Worm (Caenorhabditis elegans) whole organism, late embryonic: ENCODE data around the gene F31D5.1.

ENCODE experiments used
- F13H6.1 ChIP-seq: sonication (generic microtip); optimal IDR thresholded peaks from 2 replicates; lab custom pipeline; 2016; ENCODE audit warnings: missing genetic modification characterization, missing compliant biosample characterization
- K02D7.2 ChIP-seq: sonication (generic microtip); optimal IDR thresholded peaks from 2 replicates; lab custom pipeline; 2017; ENCODE audit warnings: mild to moderate bottlenecking, missing genetic modification characterization, missing compliant biosample characterization
- T23F11.4 ChIP-seq: fragments of 200-800 bp; sonication (Bioruptor generic); optimal IDR thresholded peaks from 2 replicates; lab custom pipeline; 2018; ENCODE audit warnings: mild to moderate bottlenecking, missing genetic modification characterization, missing compliant biosample characterization
- Y22D7AL.16 ChIP-seq: sonication (generic microtip); optimal IDR thresholded peaks from 2 replicates; lab custom pipeline; 2016; ENCODE audit warnings: missing genetic modification characterization, missing compliant biosample characterization
- ama-1 ChIP-seq: fragments of 150-350 bp; optimal IDR thresholded peaks from 2 replicates; lab custom pipeline; 2014
- ceh-14 ChIP-seq: sonication (generic microtip); optimal IDR thresholded peaks from 2 replicates; lab custom pipeline; 2016; ENCODE audit warnings: missing genotype, missing genetic modification characterization, missing compliant biosample characterization
- ceh-18 ChIP-seq: sonication (generic microtip); optimal IDR thresholded peaks from 2 replicates; lab custom pipeline; 2016; ENCODE audit warnings: missing genetic modification characterization, missing compliant biosample characterization
- ceh-2 ChIP-seq: sonication (generic microtip); optimal IDR thresholded peaks from 2 replicates; lab custom pipeline; 2016; ENCODE audit warnings: missing genotype, missing genetic modification characterization, missing compliant biosample characterization
- ceh-22 ChIP-seq: sonication (generic microtip); optimal IDR thresholded peaks from 2 replicates; lab custom pipeline; 2017; ENCODE audit warnings: missing biosample characterization, missing genetic modification characterization
- ceh-24 ChIP-seq: sonication (generic microtip); optimal IDR thresholded peaks from 2 replicates; lab custom pipeline; 2016; ENCODE audit warnings: mild to moderate bottlenecking, missing genetic modification characterization, missing compliant biosample characterization
- ceh-45 ChIP-seq: fragments of 200-800 bp; sonication (Bioruptor generic); IDR thresholded peaks from 2 replicates; pipeline ENCODE4 v1.3.6; 2022; ENCODE audit warnings: missing genetic modification reagents, missing genetic modification characterization, missing compliant biosample characterization
- ceh-48 ChIP-seq: sonication (generic microtip); optimal IDR thresholded peaks from 2 replicates; lab custom pipeline; 2016; ENCODE audit warnings: missing genetic modification characterization, inconsistent platforms, missing compliant biosample characterization
- ceh-6 ChIP-seq: fragments of 200-800 bp; sonication (Bioruptor generic); optimal IDR thresholded peaks from 2 replicates; lab custom pipeline; 2018; ENCODE audit warnings: mild to moderate bottlenecking, missing genetic modification characterization, missing compliant biosample characterization
- dmd-4 ChIP-seq: sonication (generic microtip); optimal IDR thresholded peaks from 2 replicates; lab custom pipeline; 2016; ENCODE audit warnings: borderline replicate concordance, missing genetic modification characterization, missing compliant biosample characterization
- dve-1 ChIP-seq: sonication (generic microtip); optimal IDR thresholded peaks from 2 replicates; lab custom pipeline; 2017; ENCODE audit warnings: antibody characterized with exemption, mild to moderate bottlenecking, missing genetic modification characterization, missing compliant biosample characterization
- elt-2 ChIP-seq: sonication (generic microtip); optimal IDR thresholded peaks from 2 replicates; lab custom pipeline; 2016; ENCODE audit warnings: missing genetic modification reagents, missing genetic modification characterization, missing compliant biosample characterization
- elt-4 ChIP-seq: sonication (generic microtip); optimal IDR thresholded peaks from 2 replicates; lab custom pipeline; 2016; ENCODE audit warnings: missing genetic modification characterization, missing compliant biosample characterization
- ets-4 ChIP-seq: sonication (generic microtip); optimal IDR thresholded peaks from 2 replicates; lab custom pipeline; 2016; ENCODE audit warnings: missing genetic modification characterization, missing compliant biosample characterization
- fkh-6 ChIP-seq: sonication (generic microtip); optimal IDR thresholded peaks from 2 replicates; lab custom pipeline; 2016; ENCODE audit warnings: missing genetic modification characterization, missing compliant biosample characterization
- hlh-30 ChIP-seq: sonication (generic microtip); optimal IDR thresholded peaks from 2 replicates; lab custom pipeline; 2017; ENCODE audit warnings: antibody characterized with exemption, missing genetic modification characterization, missing compliant biosample characterization; ENCODE audit not compliant: insufficient read depth
- hlh-6 ChIP-seq: sonication (generic microtip); optimal IDR thresholded peaks from 2 replicates; lab custom pipeline; 2016; ENCODE audit warnings: missing genotype, missing genetic modification characterization, missing compliant biosample characterization
- lin-11 ChIP-seq: fragments of 200-800 bp; sonication (Bioruptor generic); optimal IDR thresholded peaks from 2 replicates; lab custom pipeline; 2018; ENCODE audit warnings: mild to moderate bottlenecking, missing genetic modification characterization, missing compliant biosample characterization
- madf-2 ChIP-seq: sonication (generic microtip); optimal IDR thresholded peaks from 2 replicates; lab custom pipeline; 2017; ENCODE audit warnings: missing genetic modification characterization, missing compliant biosample characterization
- mec-3 ChIP-seq: sonication (generic microtip); optimal IDR thresholded peaks from 2 replicates; lab custom pipeline; 2016; ENCODE audit warnings: borderline replicate concordance, missing genetic modification characterization, missing compliant biosample characterization
- nhr-11 ChIP-seq: fragments of 150-350 bp; optimal IDR thresholded peaks from 2 replicates; lab custom pipeline; 2014; ENCODE audit warnings: missing biosample characterization, missing genetic modification characterization
- nhr-232 ChIP-seq: sonication (generic microtip); optimal IDR thresholded peaks from 2 replicates; lab custom pipeline; 2016; ENCODE audit warnings: missing genetic modification characterization, missing compliant biosample characterization
- npax-4 ChIP-seq: sonication (generic microtip); optimal IDR thresholded peaks from 2 replicates; lab custom pipeline; 2016; ENCODE audit warnings: missing genetic modification characterization, missing compliant biosample characterization
- odd-2 ChIP-seq: sonication (generic microtip); optimal IDR thresholded peaks from 2 replicates; lab custom pipeline; 2017; ENCODE audit warnings: antibody characterized with exemption, mild to moderate bottlenecking, missing genetic modification characterization, missing compliant biosample characterization
- pag-3 ChIP-seq: sonication (generic microtip); optimal IDR thresholded peaks from 2 replicates; lab custom pipeline; 2016; ENCODE audit warnings: missing compliant biosample characterization, missing genetic modification characterization, borderline replicate concordance
- pat-9 ChIP-seq: fragments of 200-800 bp; sonication (Bioruptor generic); optimal IDR thresholded peaks from 2 replicates; lab custom pipeline; 2018; ENCODE audit warnings: mild to moderate bottlenecking, missing genetic modification characterization, moderate library complexity, missing compliant biosample characterization
- pha-2 ChIP-seq: sonication (generic microtip); optimal IDR thresholded peaks from 2 replicates; lab custom pipeline; 2017; ENCODE audit warnings: mild to moderate bottlenecking, missing genetic modification characterization, missing compliant biosample characterization
- pha-4 ChIP-seq: fragments of 150-350 bp; optimal IDR thresholded peaks from 2 replicates; lab custom pipeline; 2018; ENCODE audit warnings: missing biosample characterization, missing genetic modification reagents, missing genetic modification characterization
- pqm-1 ChIP-seq: sonication (generic microtip); optimal IDR thresholded peaks from 2 replicates; lab custom pipeline; 2016; ENCODE audit warnings: missing genetic modification characterization, missing compliant biosample characterization
- pros-1 ChIP-seq: fragments of 150-350 bp; optimal IDR thresholded peaks from 2 replicates; lab custom pipeline; 2014; ENCODE audit warnings: missing biosample characterization, missing genetic modification reagents, missing genetic modification characterization
- rnt-1 ChIP-seq: sonication (generic microtip); optimal IDR thresholded peaks from 2 replicates; lab custom pipeline; 2016; ENCODE audit warnings: missing genetic modification characterization, missing compliant biosample characterization
- sdc-2 ChIP-seq: sonication (generic microtip); optimal IDR thresholded peaks from 2 replicates; lab custom pipeline; 2016; ENCODE audit warnings: missing genotype, missing genetic modification characterization, missing compliant biosample characterization
- sox-2 ChIP-seq: fragments of 200-800 bp; sonication (Bioruptor generic); IDR thresholded peaks from 2 replicates; pipeline ENCODE4 v1.3.6; 2022; ENCODE audit warnings: missing genetic modification reagents, missing genetic modification characterization, missing compliant biosample characterization
- tbx-7 ChIP-seq: sonication (generic microtip); optimal IDR thresholded peaks from 2 replicates; lab custom pipeline; 2016; ENCODE audit warnings: missing genotype, missing genetic modification characterization, missing compliant biosample characterization
- unc-86 ChIP-seq: sonication (generic microtip); optimal IDR thresholded peaks from 2 replicates; lab custom pipeline; 2016; ENCODE audit warnings: missing genetic modification characterization, missing compliant biosample characterization
- zip-5 ChIP-seq: sonication (generic microtip); optimal IDR thresholded peaks from 2 replicates; lab custom pipeline; 2016; ENCODE audit warnings: missing genetic modification characterization, missing compliant biosample characterization

F31D5.1 gene

DNA sequence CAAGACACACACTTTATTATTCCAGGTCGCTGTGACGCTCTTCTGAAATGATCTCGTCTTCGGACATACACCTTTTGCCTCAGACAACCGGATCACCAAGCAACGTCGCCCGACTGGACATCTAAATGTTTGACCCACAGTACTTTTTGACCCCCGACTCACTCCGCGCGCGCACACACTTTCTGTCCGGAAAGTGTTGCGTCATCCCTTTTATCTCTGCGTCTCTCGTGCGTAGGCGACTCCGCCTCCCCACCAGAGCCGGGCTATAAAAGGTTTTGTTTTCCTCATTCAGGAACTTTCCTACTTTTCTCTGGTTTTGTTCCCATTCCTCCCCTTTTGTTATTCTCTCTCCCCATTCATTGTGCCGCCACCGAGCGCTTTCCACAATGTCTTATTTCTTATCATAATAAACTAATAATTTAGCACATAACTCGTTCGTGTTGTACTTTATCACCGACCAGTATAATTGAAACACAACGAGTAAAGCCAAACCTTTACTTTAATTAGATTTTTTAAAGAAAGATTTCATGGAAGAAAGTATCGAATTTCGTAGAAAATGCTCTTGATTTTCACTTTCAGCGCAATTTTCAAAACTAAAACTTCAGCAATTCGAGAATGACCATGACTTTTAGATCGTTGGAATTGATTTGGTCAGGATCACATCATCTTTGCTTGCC lies 10.0 kb upstream of the F31D5.1 start, which contains the start of gene F31D5.6:
F31D5.6 (plus strand) TSS at position 627 of the 677 bp plus-strand sequence.
- TF ChIP-seq ceh-48 (tag; lab: Kevin White, UChicago) (no peak), Y22D7AL.16 (tag; lab: Kevin White, UChicago) (no peak), pha-2 (tag; lab: Kevin White, UChicago) (no peak), pha-4 (no peak), pqm-1 (tag; lab: Kevin White, UChicago) (no peak), sdc-2 (tag; lab: Kevin White, UChicago) (no peak), sox-2 (GFP tag; lab: Robert Waterston, UW) (no peak), pat-9 (tag; lab: Kevin White, UChicago) (no peak), pag-3 (no peak), fkh-6 (no peak), mec-3 (tag; lab: Kevin White, UChicago) (no peak), ceh-45 (no peak), ama-1 (no peak), nhr-232 (tag; lab: Kevin White, UChicago) (no peak), odd-2 (tag; lab: Kevin White, UChicago) (no peak), ceh-2 (tag; lab: Kevin White, UChicago) (no peak)
- TF ChIP-seq, all 69 proteins: peak for 0

DNA sequence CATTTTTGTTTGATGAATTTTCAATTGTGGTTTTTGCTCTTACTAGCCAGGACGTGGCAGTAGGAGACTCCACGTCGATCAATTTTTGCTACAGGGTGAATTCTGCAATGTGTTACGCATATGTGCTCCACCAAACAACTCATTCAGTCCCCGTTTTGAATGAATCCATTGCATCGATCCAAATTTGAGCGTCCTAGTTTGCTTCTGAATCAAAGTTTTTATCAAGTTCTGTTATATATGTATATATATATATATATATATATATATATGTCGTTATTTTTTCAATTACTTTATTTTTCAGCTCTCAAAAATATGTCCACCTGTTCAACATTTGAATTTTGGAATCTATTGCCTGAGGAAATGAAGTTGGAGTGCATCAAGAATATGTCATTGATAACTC lies 8.0 kb upstream of the F31D5.1 start, which contains the start of gene F31D5.7:
F31D5.7 (plus strand) TSS at position 301 of the 400 bp plus-strand sequence.
- TF ChIP-seq ceh-18 (no peak), lin-11 (tag; lab: Kevin White, UChicago) (no peak), tbx-7 (no peak), dve-1 (no peak), ceh-2 (tag; lab: Kevin White, UChicago) (no peak), unc-86 (tag; lab: Kevin White, UChicago) (no peak), ceh-24 (tag; lab: Kevin White, UChicago) (no peak), ceh-45 (no peak), ceh-48 (tag; lab: Kevin White, UChicago) (no peak), pros-1 (tag; lab: Kevin White, UChicago) (no peak), npax-4 (tag; lab: Kevin White, UChicago) (no peak), nhr-11 (tag; lab: Kevin White, UChicago) (no peak), F13H6.1 (tag; lab: Kevin White, UChicago) (no peak), K02D7.2 (tag; lab: Kevin White, UChicago) (no peak), ets-4 (tag; lab: Kevin White, UChicago) (no peak), nhr-232 (tag; lab: Kevin White, UChicago) (no peak), ceh-22 (tag; lab: Kevin White, UChicago) (no peak), madf-2 (no peak)

DNA sequence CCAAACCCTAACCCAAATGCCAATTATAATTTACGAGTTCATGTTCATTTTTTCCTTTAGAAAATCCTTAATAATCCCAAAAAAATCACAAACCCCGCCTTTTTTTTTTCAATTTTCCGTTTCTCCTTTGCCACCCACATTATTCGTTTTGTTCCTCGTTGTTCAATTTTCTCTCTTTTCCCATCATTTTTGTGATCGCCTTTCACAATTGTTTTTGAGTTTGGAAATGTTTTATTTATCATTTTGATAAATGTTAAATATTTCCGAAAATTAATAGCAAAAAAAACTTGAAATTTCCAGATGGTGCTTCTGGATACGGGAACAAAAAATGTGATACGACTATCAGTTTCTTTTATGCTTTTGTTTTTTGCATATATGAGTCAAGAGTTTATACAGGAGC lies 3.8 kb upstream of the F31D5.1 start, which contains the start of gene F31D5.2:
F31D5.2 (plus strand) TSS at position 301 of the 400 bp plus-strand sequence.
- TF ChIP-seq elt-2 (tag; lab: Kevin White, UChicago): no peak
- TF ChIP-seq hlh-6 (tag; lab: Kevin White, UChicago): no peak
- TF ChIP-seq elt-4 (tag; lab: Kevin White, UChicago): no peak
- TF ChIP-seq pros-1 (tag; lab: Kevin White, UChicago): no peak
- no peak for TF ChIP-seq T23F11.4 (GFP tag; lab: Kevin White, UChicago)
- no peak for TF ChIP-seq ceh-14
- no peak for TF ChIP-seq ceh-6
- no peak for TF ChIP-seq zip-5
- TF ChIP-seq nhr-232 (tag; lab: Kevin White, UChicago): no peak
- no peak for TF ChIP-seq sdc-2 (tag; lab: Kevin White, UChicago)
- TF ChIP-seq dmd-4 (tag; lab: Kevin White, UChicago): no peak
- no peak for TF ChIP-seq ceh-2 (tag; lab: Kevin White, UChicago)
- TF ChIP-seq hlh-30 (tag; lab: Kevin White, UChicago): no peak
- TF ChIP-seq pha-4: no peak
- TF ChIP-seq rnt-1 (tag; lab: Kevin White, UChicago): no peak
- no peak for TF ChIP-seq nhr-11 (tag; lab: Kevin White, UChicago)
- TF ChIP-seq pat-9 (tag; lab: Kevin White, UChicago): no peak
